Worm (Caenorhabditis elegans) whole organism, midembryonic: ENCODE results near the gene ZK1248.19.
"Not testable (repeated sequence)": the region's sequence is repeated elsewhere in the genome, so short reads cannot be mapped to it uniquely, and the experiment has no call there.

Source experiments
- T22C8.4 ChIP-seq: fragments of 200-800 bp; sonication (Bioruptor generic); IDR thresholded peaks from 2 replicates; pipeline ENCODE4 v1.3.6; 2022; ENCODE audit warnings: missing genetic modification characterization, missing compliant biosample characterization
- cog-1 ChIP-seq: sonication (generic microtip); optimal IDR thresholded peaks from 2 replicates; lab custom pipeline; 2016; ENCODE audit warnings: missing genetic modification characterization, missing compliant biosample characterization
- flt-1 ChIP-seq: fragments of 200-800 bp; sonication (Bioruptor generic); IDR thresholded peaks from 2 replicates; pipeline ENCODE4 v1.3.6; 2022; ENCODE audit warnings: missing genetic modification characterization, missing compliant biosample characterization
- klf-2 ChIP-seq: fragments of 200-800 bp; sonication (Bioruptor generic); conservative IDR thresholded peaks from 2 replicates; pipeline ENCODE4 v1.3.6; 2022; ENCODE audit warnings: missing genetic modification reagents, missing genetic modification characterization, missing compliant biosample characterization
- med-1 ChIP-seq: sonication (generic microtip); optimal IDR thresholded peaks from 2 replicates; lab custom pipeline; 2017; ENCODE audit warnings: missing genetic modification characterization, mild to moderate bottlenecking, missing compliant biosample characterization, antibody characterized with exemption, missing genetic modification reagents; ENCODE audit not compliant: insufficient read depth
- ref-1 ChIP-seq: fragments of 200-800 bp; sonication (Bioruptor generic); conservative IDR thresholded peaks from 2 replicates; pipeline ENCODE4 v1.3.6; 2022; ENCODE audit warnings: missing genetic modification reagents, missing genetic modification characterization, missing compliant biosample characterization
- tab-1 ChIP-seq: fragments of 200-800 bp; sonication (Bioruptor generic); IDR thresholded peaks from 2 replicates; pipeline ENCODE4 v1.3.6; 2022; ENCODE audit warnings: missing genetic modification characterization, missing compliant biosample characterization
- ztf-23 ChIP-seq: fragments of 200-800 bp; sonication (Bioruptor generic); IDR thresholded peaks from 2 replicates; pipeline ENCODE4 v1.3.6; 2022; ENCODE audit warnings: missing genetic modification reagents, missing genetic modification characterization, missing compliant biosample characterization
- ztf-29 ChIP-seq: fragments of 200-800 bp; sonication (Bioruptor generic); IDR thresholded peaks from 2 replicates; pipeline ENCODE4 v1.3.6; 2022; ENCODE audit warnings: missing genetic modification reagents, missing genetic modification characterization, missing compliant biosample characterization

The ZK1248.19 gene

ce11 chrII:5828486-5828885 is 10.7 kb downstream of the ZK1248.19 start, which contains the start of gene ZK1248.11:
Gene ZK1248.11 (minus strand): TSS chrII:5828586.
- no peak for TF ChIP-seq ref-1
- TF ChIP-seq ztf-23 (GFP tag; lab: Robert Waterston, UW): no peak
- no peak for TF ChIP-seq T22C8.4
- no peak for TF ChIP-seq tab-1
- TF ChIP-seq klf-2 (GFP tag; lab: Robert Waterston, UW): no peak
- TF ChIP-seq ztf-29 (GFP tag; lab: Robert Waterston, UW): no peak
- TF ChIP-seq med-1: no peak
- no peak for TF ChIP-seq cog-1 (tag; lab: Kevin White, UChicago)
- TF ChIP-seq flt-1 (GFP tag; lab: Robert Waterston, UW): no peak

DNA sequence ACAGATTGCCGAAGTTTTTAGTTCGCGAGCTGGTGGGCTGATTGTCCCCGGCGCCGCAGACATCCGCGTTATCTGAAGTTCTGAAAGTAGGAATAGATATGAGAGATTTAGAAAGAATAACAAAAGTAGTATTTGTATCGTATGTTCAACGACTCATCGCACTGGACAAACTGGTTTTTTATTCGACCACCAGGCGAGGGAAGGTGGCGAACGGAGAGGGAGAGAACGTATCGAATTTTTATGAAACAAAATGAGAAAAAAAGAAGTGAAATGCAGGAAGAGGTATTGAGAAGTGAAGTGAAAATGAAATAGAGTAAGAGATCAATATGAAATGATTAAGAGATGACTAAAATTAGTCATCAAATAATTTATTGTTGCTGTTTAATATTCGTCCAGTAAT is 11.8 kb downstream of the ZK1248.19 start, which contains the start of gene tbc-2:
Gene tbc-2, minus strand, starts transcription at position 80 of the 400 bp plus-strand sequence.
- TF ChIP-seq cog-1 (tag; lab: Kevin White, UChicago): no peak
- no peak for TF ChIP-seq tab-1
- TF ChIP-seq T22C8.4: no peak
- no peak for TF ChIP-seq flt-1 (GFP tag; lab: Robert Waterston, UW)
- no peak for TF ChIP-seq ztf-23 (GFP tag; lab: Robert Waterston, UW)
- no peak for TF ChIP-seq ztf-29 (GFP tag; lab: Robert Waterston, UW)

DNA sequence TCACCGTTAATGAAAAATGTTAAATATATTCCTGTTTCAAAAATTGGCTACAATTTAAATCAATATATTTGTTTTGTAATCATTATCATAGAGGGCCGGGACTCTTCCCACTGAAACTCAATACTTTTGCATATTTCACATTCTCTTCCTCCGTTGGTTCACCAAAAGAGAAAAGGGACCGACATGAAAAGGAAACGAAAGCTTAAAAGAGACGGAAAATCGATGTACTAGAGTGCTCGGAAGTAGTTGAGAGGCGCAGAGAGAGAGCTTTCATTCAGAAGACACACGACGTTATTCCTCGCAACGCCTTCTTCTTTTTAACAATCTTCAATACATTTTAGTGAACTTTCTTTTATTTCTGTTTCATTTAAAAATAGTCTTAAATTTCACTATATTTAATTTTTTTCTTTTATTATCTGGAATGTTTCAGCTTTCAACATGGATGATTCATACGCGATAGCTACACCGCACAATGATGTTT is 18.9 kb downstream of the ZK1248.19 start, which contains the start of gene ehs-1:
Gene ehs-1, plus strand, starts transcription at position 431 of the 481 bp plus-strand sequence.
- TF ChIP-seq tab-1: no peak
- TF ChIP-seq ztf-23 (GFP tag; lab: Robert Waterston, UW): no peak
- no peak for TF ChIP-seq ztf-29 (GFP tag; lab: Robert Waterston, UW)
- no peak for TF ChIP-seq ref-1
- no peak for TF ChIP-seq T22C8.4
- TF ChIP-seq flt-1 (GFP tag; lab: Robert Waterston, UW): no peak
- no peak for TF ChIP-seq klf-2 (GFP tag; lab: Robert Waterston, UW)
- no peak for TF ChIP-seq med-1
- no peak for TF ChIP-seq cog-1 (tag; lab: Kevin White, UChicago)

- TF ChIP-seq ztf-23 (GFP tag; lab: Robert Waterston, UW): 0 out of 2 replicates have a peak, but pooled peaks have one; percentile 48
- no peak for TF ChIP-seq ref-1
- TF ChIP-seq klf-2 (GFP tag; lab: Robert Waterston, UW): no peak
- peak; percentile 52; the same call in 1 of the 2 replicates for TF ChIP-seq flt-1 (GFP tag; lab: Robert Waterston, UW)
- TF ChIP-seq ztf-29 (GFP tag; lab: Robert Waterston, UW): no peak
- no peak for TF ChIP-seq T22C8.4
- TF ChIP-seq med-1: no peak
Measured at ce11 chrII:5819655-5820054, 19.6 kb downstream of the ZK1248.19 start.

- TF ChIP-seq T22C8.4: no peak
- no peak for TF ChIP-seq klf-2 (GFP tag; lab: Robert Waterston, UW)
- no peak for TF ChIP-seq ztf-29 (GFP tag; lab: Robert Waterston, UW)
- TF ChIP-seq cog-1 (tag; lab: Kevin White, UChicago): no peak
- no peak for TF ChIP-seq flt-1 (GFP tag; lab: Robert Waterston, UW)
- no peak for TF ChIP-seq ref-1
- TF ChIP-seq med-1: no peak
- no peak for TF ChIP-seq tab-1
- TF ChIP-seq ztf-23 (GFP tag; lab: Robert Waterston, UW): no peak
Measured at ce11 chrII:5818298-5818697, 20.9 kb downstream of the ZK1248.19 start, which contains the start of gene ZK1248.4. Gene ZK1248.4 (plus strand): TSS chrII:5818598.

ce11 chrII:5816346-5816745 is 22.9 kb downstream of the ZK1248.19 start, which contains the start of gene ZK1248.20:
Gene ZK1248.20 (plus strand): TSS chrII:5816646.
- TF ChIP-seq klf-2 (GFP tag; lab: Robert Waterston, UW): no peak
- no peak for TF ChIP-seq ref-1
- TF ChIP-seq ztf-29 (GFP tag; lab: Robert Waterston, UW): no peak
- TF ChIP-seq T22C8.4: no peak
- no peak for TF ChIP-seq tab-1
- TF ChIP-seq ztf-23 (GFP tag; lab: Robert Waterston, UW): no peak
- TF ChIP-seq cog-1 (tag; lab: Kevin White, UChicago): no peak
- TF ChIP-seq flt-1 (GFP tag; lab: Robert Waterston, UW): no peak
- no peak for TF ChIP-seq med-1

ce11 chrII:5815382-5815781 is 23.8 kb downstream of the ZK1248.19 start, which contains the start of gene wago-5:
Gene wago-5 (minus strand): TSS chrII:5815482.
- not testable (repeated sequence) for TF ChIP-seq ztf-23 (GFP tag; lab: Robert Waterston, UW); med-1; tab-1

DNA sequence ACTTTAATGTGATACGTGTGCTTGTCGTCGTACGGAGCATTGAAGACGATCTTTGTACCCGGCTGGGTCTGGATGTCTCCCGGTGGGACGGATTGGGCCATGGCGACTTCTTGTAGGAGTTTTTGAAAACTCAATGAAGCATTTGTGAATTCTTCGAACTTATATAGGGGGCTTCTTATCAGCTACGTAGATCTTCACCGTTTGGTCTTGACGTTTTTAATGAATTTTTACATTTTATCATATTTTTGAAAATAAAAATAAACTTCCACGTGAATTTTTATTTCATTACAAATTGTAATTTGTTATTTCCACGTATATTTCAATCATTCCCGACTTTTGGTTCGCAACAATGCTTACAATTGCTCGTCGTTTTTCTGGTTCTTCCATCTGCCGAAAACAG is 29.0 kb downstream of the ZK1248.19 start, which contains the start of the genes msp-64 and ZK1248.5:
Gene msp-64, minus strand, starts transcription at position 101 of the 400 bp plus-strand sequence.
Gene ZK1248.5, plus strand, starts transcription at position 285 of the 400 bp plus-strand sequence.
- TF ChIP-seq T22C8.4 (no peak), flt-1 (GFP tag; lab: Robert Waterston, UW) (no peak), ref-1 (no peak), klf-2 (GFP tag; lab: Robert Waterston, UW) (no peak)

ce11 chrII:5806563-5806962 is 32.7 kb downstream of the ZK1248.19 start:
- TF ChIP-seq ztf-23 (GFP tag; lab: Robert Waterston, UW): no peak
- TF ChIP-seq tab-1: no peak
- no peak for TF ChIP-seq ref-1
- TF ChIP-seq flt-1 (GFP tag; lab: Robert Waterston, UW): no peak
- no peak for TF ChIP-seq T22C8.4
- TF ChIP-seq med-1: no peak
- TF ChIP-seq cog-1 (tag; lab: Kevin White, UChicago): no peak
- TF ChIP-seq ztf-29 (GFP tag; lab: Robert Waterston, UW): no peak
- TF ChIP-seq klf-2 (GFP tag; lab: Robert Waterston, UW): no peak

ce11 chrII:5805303-5805702 is 33.9 kb downstream of the ZK1248.19 start, which contains the start of gene K05F1.10:
Gene K05F1.10 (minus strand): TSS chrII:5805473.
- no peak for TF ChIP-seq flt-1 (GFP tag; lab: Robert Waterston, UW)
